Worm (Caenorhabditis elegans) whole organism, L1 larva: ENCODE measurements around the gene F08D12.3.

Source experiments
- C04F5.9 ChIP-seq: sonication (generic microtip); optimal IDR thresholded peaks from 2 replicates; lab custom pipeline; 2016; ENCODE audit warnings: missing genetic modification characterization, missing compliant biosample characterization
- aly-2 ChIP-seq: fragments of 150-350 bp; optimal IDR thresholded peaks from 2 replicates; lab custom pipeline; 2014; ENCODE audit warnings: missing biosample characterization, missing genetic modification characterization
- ama-1 ChIP-seq: fragments of 150-350 bp; optimal IDR thresholded peaks from 2 replicates; lab custom pipeline; 2014
- blmp-1 ChIP-seq: fragments of 150-350 bp; optimal IDR thresholded peaks from 2 replicates; lab custom pipeline; 2014; ENCODE audit warnings: missing biosample characterization, missing genetic modification characterization
- ceh-63 ChIP-seq: fragments of 200-800 bp; sonication (Bioruptor generic); optimal IDR thresholded peaks from 2 replicates; lab custom pipeline; 2018; ENCODE audit warnings: mild to moderate bottlenecking, missing genetic modification characterization, missing compliant biosample characterization
- ceh-8 ChIP-seq: fragments of 200-800 bp; sonication (Bioruptor generic); optimal IDR thresholded peaks from 2 replicates; lab custom pipeline; 2018; ENCODE audit warnings: mild to moderate bottlenecking, missing genetic modification characterization, moderate library complexity, missing compliant biosample characterization
- ceh-82 ChIP-seq, 3 experiments: fragments of 150-350 bp in 1 of 3; sonication (generic microtip) in 2 of 3; optimal IDR thresholded peaks; 2 replicates each; lab custom pipeline; 2014 to 2017; ENCODE audit warnings: missing biosample characterization in 3 of 3, missing genetic modification characterization in 3 of 3
- ceh-88 ChIP-seq: fragments of 200-800 bp; sonication (Bioruptor generic); IDR thresholded peaks from 2 replicates; pipeline ENCODE4 v1.3.6; 2022; ENCODE audit warnings: missing genetic modification characterization, missing compliant biosample characterization
- dpl-1 ChIP-seq, 3 experiments: fragments of 150-350 bp in 2 of 3; sonication (generic microtip) in 1 of 3; optimal IDR thresholded peaks; 2 replicates each; lab custom pipeline; 2014 to 2017; ENCODE audit warnings: missing biosample characterization in 3 of 3, missing genetic modification characterization in 3 of 3, missing genetic modification reagents in 3 of 3
- efl-1 ChIP-seq, 4 experiments: fragments of 150-350 bp; optimal IDR thresholded peaks in 3 of 4; peaks in 1 of 4; 1 replicate in 1 of 4; 2 replicates in 3 of 4; lab custom pipeline; 2014; ENCODE audit warnings: missing biosample characterization in 2 of 4, missing genetic modification characterization in 2 of 4, missing genetic modification reagents in 2 of 4
- efl-3 ChIP-seq: fragments of 200-800 bp; sonication (Bioruptor generic); optimal IDR thresholded peaks from 2 replicates; lab custom pipeline; 2018; ENCODE audit warnings: mild to moderate bottlenecking, missing genetic modification characterization, missing compliant biosample characterization
- elt-2 ChIP-seq: sonication (generic microtip); optimal IDR thresholded peaks from 2 replicates; lab custom pipeline; 2016; ENCODE audit warnings: missing genetic modification characterization, mild to moderate bottlenecking, inconsistent platforms, missing compliant biosample characterization, missing genetic modification reagents
- elt-3 ChIP-seq, 6 experiments: fragments of 150-350 bp in 1 of 6; sonication (generic microtip); optimal IDR thresholded peaks; 2 replicates each; lab custom pipeline; 2017 to 2018; ENCODE audit warnings: missing biosample characterization in 6 of 6, missing genetic modification characterization in 6 of 6, inconsistent platforms in 1 of 6
- fkh-10 ChIP-seq: sonication (generic microtip); optimal IDR thresholded peaks from 2 replicates; lab custom pipeline; 2017; ENCODE audit warnings: missing biosample characterization, missing genetic modification reagents, missing genetic modification characterization
- hlh-4 ChIP-seq: sonication (generic microtip); optimal IDR thresholded peaks from 2 replicates; lab custom pipeline; 2016; ENCODE audit warnings: mild to moderate bottlenecking, missing genetic modification characterization, missing compliant biosample characterization
- jun-1 ChIP-seq: fragments of 150-350 bp; optimal IDR thresholded peaks from 2 replicates; lab custom pipeline; 2014; ENCODE audit warnings: missing biosample characterization, missing genetic modification reagents, missing genetic modification characterization
- lin-14 ChIP-seq: fragments of 200-800 bp; sonication (Bioruptor generic); optimal IDR thresholded peaks from 2 replicates; lab custom pipeline; 2018; ENCODE audit warnings: mild to moderate bottlenecking, missing genetic modification characterization, moderate library complexity, missing compliant biosample characterization
- lin-35 ChIP-seq, 2 experiments: fragments of 150-350 bp; optimal IDR thresholded peaks; 2 replicates each; lab custom pipeline; 2014; ENCODE audit warnings: missing biosample characterization in 2 of 2, missing genetic modification characterization in 2 of 2, missing genetic modification reagents in 2 of 2
- lsy-2 ChIP-seq, 2 experiments: fragments of 150-350 bp; optimal IDR thresholded peaks; 2 replicates each; lab custom pipeline; 2014; ENCODE audit warnings: missing biosample characterization in 2 of 2, missing genetic modification characterization in 2 of 2
- mab-9 ChIP-seq: fragments of 200-800 bp; sonication (Bioruptor generic); IDR thresholded peaks from 2 replicates; pipeline ENCODE4 v1.3.6; 2022; ENCODE audit warnings: missing genetic modification reagents, missing genetic modification characterization, missing compliant biosample characterization
- mdl-1 ChIP-seq, 2 experiments: fragments of 150-350 bp; optimal IDR thresholded peaks; 2 replicates each; lab custom pipeline; 2014 to 2017; ENCODE audit warnings: missing biosample characterization in 2 of 2, missing genetic modification characterization in 2 of 2, inconsistent platforms in 1 of 2
- nhr-11 ChIP-seq: fragments of 150-350 bp; optimal IDR thresholded peaks from 2 replicates; lab custom pipeline; 2014; ENCODE audit warnings: missing biosample characterization, missing genetic modification characterization
- nhr-12 ChIP-seq: sonication (generic microtip); optimal IDR thresholded peaks from 2 replicates; lab custom pipeline; 2017; ENCODE audit warnings: missing biosample characterization, missing genetic modification characterization
- nhr-19 ChIP-seq: fragments of 200-800 bp; sonication (Bioruptor generic); conservative IDR thresholded peaks from 2 replicates; pipeline ENCODE4 v1.3.6; 2022; ENCODE audit warnings: missing genetic modification characterization, missing compliant biosample characterization
- nhr-20 ChIP-seq: sonication (generic microtip); optimal IDR thresholded peaks from 2 replicates; lab custom pipeline; 2016; ENCODE audit warnings: mild to moderate bottlenecking, missing genetic modification characterization, missing compliant biosample characterization
- nhr-28 ChIP-seq: fragments of 150-350 bp; optimal IDR thresholded peaks from 2 replicates; lab custom pipeline; 2014; ENCODE audit warnings: missing biosample characterization, missing genetic modification characterization
- nhr-71 ChIP-seq: sonication (generic microtip); optimal IDR thresholded peaks from 2 replicates; lab custom pipeline; 2016; ENCODE audit warnings: mild to moderate bottlenecking, missing genetic modification characterization, moderate library complexity, missing compliant biosample characterization
- nhr-85 ChIP-seq: sonication (generic microtip); peaks from one replicate; lab custom pipeline; 2016; ENCODE audit warnings: missing genetic modification characterization, inconsistent platforms, missing compliant biosample characterization
- nhr-90 ChIP-seq: sonication (generic microtip); optimal IDR thresholded peaks from 2 replicates; lab custom pipeline; 2016; ENCODE audit warnings: mild to moderate bottlenecking, missing genetic modification characterization, missing compliant biosample characterization; ENCODE audit not compliant: poor library complexity
- pax-3 ChIP-seq: fragments of 200-800 bp; sonication (Bioruptor generic); optimal IDR thresholded peaks from 2 replicates; lab custom pipeline; 2018; ENCODE audit warnings: mild to moderate bottlenecking, missing genetic modification characterization, moderate library complexity, missing compliant biosample characterization
- snu-23 ChIP-seq: sonication (generic microtip); optimal IDR thresholded peaks from 2 replicates; lab custom pipeline; 2016; ENCODE audit warnings: missing genetic modification characterization, missing compliant biosample characterization
- sptf-1 ChIP-seq: fragments of 150-350 bp; optimal IDR thresholded peaks from 2 replicates; lab custom pipeline; 2014; ENCODE audit warnings: missing biosample characterization, missing genetic modification characterization
- unc-130 ChIP-seq: fragments of 150-350 bp; optimal IDR thresholded peaks from 2 replicates; lab custom pipeline; 2017; ENCODE audit warnings: missing biosample characterization, missing genetic modification characterization, inconsistent platforms
- unc-86 ChIP-seq: sonication (generic microtip); optimal IDR thresholded peaks from 2 replicates; lab custom pipeline; 2016; ENCODE audit warnings: missing genetic modification characterization, missing compliant biosample characterization
- zag-1 ChIP-seq: fragments of 150-350 bp; optimal IDR thresholded peaks from 2 replicates; lab custom pipeline; 2014; ENCODE audit warnings: missing biosample characterization, missing genetic modification characterization
- ztf-11 ChIP-seq, 2 experiments: sonication (generic microtip); optimal IDR thresholded peaks; 2 replicates each; lab custom pipeline; 2016 to 2017; ENCODE audit warnings: missing genetic modification characterization in 2 of 2, missing biosample characterization in 1 of 2, missing compliant biosample characterization in 1 of 2

F08D12.3 gene

ce11 chrII:2800550-2801233 lies 21.3 kb downstream of the F08D12.3 start, which contains the start of gene nhr-119 (continued):
- TF ChIP-seq ceh-8 (no peak), ztf-11 (tag; optimal IDR thresholded peaks at IDR 0.05; lab: Kevin White, UChicago) (no peak), nhr-11 (peak; percentile 86), zag-1 (no peak)
- TF ChIP-seq, all 84 proteins: peak for 34

- no peak for TF ChIP-seq jun-1 (tag; lab: Kevin White, UChicago)
- no peak for TF ChIP-seq pax-3
- TF ChIP-seq zag-1, result no peak
- no peak for TF ChIP-seq nhr-11
- TF ChIP-seq aly-2 (tag; lab: Kevin White, UChicago), result no peak
- TF ChIP-seq ama-1, result no peak
- no peak for TF ChIP-seq fkh-10 (GFP tag; lab: Kevin White, UChicago)
- no peak for TF ChIP-seq elt-3 (tag; optimal IDR thresholded peaks at IDR 0.05; lab: Kevin White, UChicago)
- TF ChIP-seq C04F5.9 (tag; lab: Kevin White, UChicago), result no peak
- TF ChIP-seq, all 84 proteins: peak for 0
These were observed 22.4 kb downstream of the F08D12.3 start for ce11 chrII:2801764-2802163.

- TF ChIP-seq nhr-71 (tag; lab: Kevin White, UChicago) (peak; percentile 38), nhr-85 (peak; percentile 66), unc-86 (tag; lab: Kevin White, UChicago) (no peak), jun-1 (tag; lab: Kevin White, UChicago) (no peak), ceh-88 (no peak), nhr-12 (tag; lab: Kevin White, UChicago) (no peak), ceh-63 (GFP tag; lab: Kevin White, UChicago) (no peak), mdl-1 (tag; optimal IDR thresholded peaks at IDR 0.05; lab: Kevin White, UChicago) (peak in 1 of 2 experiments; percentile 49), nhr-19 (GFP tag; lab: Robert Waterston, UW) (0 out of 2 replicates have a peak, but pooled peaks have one; percentile 5), nhr-90 (tag; lab: Kevin White, UChicago) (peak; percentile 31), lin-14 (peak; percentile 48), blmp-1 (peak; percentile 50), elt-2 (tag; lab: Kevin White, UChicago) (peak; percentile 90), mab-9 (GFP tag; lab: Robert Waterston, UW) (no peak), hlh-4 (tag; lab: Kevin White, UChicago) (no peak), elt-3 (tag; optimal IDR thresholded peaks at IDR 0.05; lab: Kevin White, UChicago) (peak in 4 of 6 experiments; percentile 11 to 87 (median 68)), nhr-11 (no peak), snu-23 (GFP tag; lab: Kevin White, UChicago) (peak; percentile 24), lin-35 (GFP tag; optimal IDR thresholded peaks at IDR 0.05; lab: Kevin White, UChicago) (peak in 1 of 2 experiments; percentile 46), sptf-1 (tag; lab: Kevin White, UChicago) (no peak), nhr-20 (peak; percentile 40), efl-3 (no peak), nhr-28 (tag; lab: Kevin White, UChicago) (no peak)
- TF ChIP-seq, all 84 proteins: peak for 12
These were observed 23.6 kb downstream of the F08D12.3 start for ce11 chrII:2802804-2803586.

ce11 chrII:2804245-2804644 lies 24.9 kb downstream of the F08D12.3 start:
- TF ChIP-seq nhr-12 (tag; lab: Kevin White, UChicago) (no peak), snu-23 (GFP tag; lab: Kevin White, UChicago) (peak; percentile 2), lin-14 (peak; percentile 65), mdl-1 (tag; optimal IDR thresholded peaks at IDR 0.05; lab: Kevin White, UChicago) (peak in 1 of 2 experiments; percentile 32), dpl-1 (GFP tag; optimal IDR thresholded peaks at IDR 0.05; lab: Kevin White, UChicago) (peak in 1 of 3 experiments; percentile 13), efl-1 (optimal IDR thresholded peaks at IDR 0.05; lab: Kevin White, UChicago) (peak; percentile 34 to 51), efl-1 (GFP tag; optimal IDR thresholded peaks at IDR 0.05 in 1 of 2; lab: Kevin White, UChicago) (no peak), nhr-71 (tag; lab: Kevin White, UChicago) (peak; percentile 46), lsy-2 (tag; optimal IDR thresholded peaks at IDR 0.05; lab: Kevin White, UChicago) (peak in 1 of 2 experiments; percentile 42), ceh-88 (no peak), ceh-82 (tag; optimal IDR thresholded peaks at IDR 0.05; lab: Kevin White, UChicago) (peak in 1 of 3 experiments; percentile 15), unc-130 (tag; lab: Kevin White, UChicago) (no peak)
- TF ChIP-seq, all 84 proteins: peak for 8
